Worm (Caenorhabditis elegans) whole organism, early embryonic: ENCODE results near the gene exc-1.

Experiments
- B0310.2 ChIP-seq: sonication (generic microtip); optimal IDR thresholded peaks from 2 replicates; lab custom pipeline; 2016; ENCODE audit warnings: mild to moderate bottlenecking, missing genetic modification characterization, missing compliant biosample characterization
- F13C5.2 ChIP-seq: sonication (generic microtip); optimal IDR thresholded peaks from 2 replicates; lab custom pipeline; 2017; ENCODE audit warnings: mild to moderate bottlenecking, missing genetic modification characterization, inconsistent platforms, missing compliant biosample characterization
- aly-1 ChIP-seq: sonication (generic microtip); optimal IDR thresholded peaks from 2 replicates; lab custom pipeline; 2016; ENCODE audit warnings: missing genetic modification characterization, missing compliant biosample characterization
- ama-1 ChIP-seq: fragments of 150-350 bp; optimal IDR thresholded peaks from 2 replicates; lab custom pipeline; 2014
- ceh-13 ChIP-seq: fragments of 200-800 bp; sonication (Bioruptor generic); optimal IDR thresholded peaks from 2 replicates; lab custom pipeline; 2018; ENCODE audit warnings: mild to moderate bottlenecking, missing genetic modification characterization, missing compliant biosample characterization
- ceh-36 ChIP-seq: sonication (generic microtip); optimal IDR thresholded peaks from 2 replicates; lab custom pipeline; 2016; ENCODE audit warnings: missing genetic modification characterization, inconsistent platforms, missing compliant biosample characterization
- ets-7 ChIP-seq: sonication (generic microtip); optimal IDR thresholded peaks from 2 replicates; lab custom pipeline; 2016; ENCODE audit warnings: missing genotype, missing genetic modification characterization, missing compliant biosample characterization
- flt-1 ChIP-seq: fragments of 200-800 bp; sonication (Bioruptor generic); IDR thresholded peaks from 2 replicates; pipeline ENCODE4 v1.3.6; 2022; ENCODE audit warnings: missing genetic modification characterization, missing compliant biosample characterization
- hmbx-1 ChIP-seq: sonication (generic microtip); optimal IDR thresholded peaks from 2 replicates; lab custom pipeline; 2016; ENCODE audit warnings: mild to moderate bottlenecking, missing genetic modification characterization, missing compliant biosample characterization
- hmg-4 ChIP-seq: fragments of 200-800 bp; sonication (Bioruptor generic); optimal IDR thresholded peaks from 2 replicates; lab custom pipeline; 2018; ENCODE audit warnings: mild to moderate bottlenecking, missing genetic modification characterization, missing compliant biosample characterization
- hnd-1 ChIP-seq: sonication (generic microtip); optimal IDR thresholded peaks from 2 replicates; lab custom pipeline; 2016; ENCODE audit warnings: missing genetic modification characterization, missing compliant biosample characterization
- pes-1 ChIP-seq: fragments of 200-800 bp; sonication (Bioruptor generic); IDR thresholded peaks from 2 replicates; pipeline ENCODE4 v1.3.6; 2022; ENCODE audit warnings: missing genetic modification reagents, missing genetic modification characterization, missing compliant biosample characterization
- scrt-1 ChIP-seq: fragments of 200-800 bp; sonication (Bioruptor generic); IDR thresholded peaks from 2 replicates; pipeline ENCODE4 v1.3.6; 2022; ENCODE audit warnings: missing genetic modification characterization, missing compliant biosample characterization
- sea-1 ChIP-seq: fragments of 200-800 bp; sonication (Bioruptor generic); conservative IDR thresholded peaks from 2 replicates; pipeline ENCODE4 v1.3.6; 2022; ENCODE audit warnings: missing genetic modification characterization, missing compliant biosample characterization
- tbx-11 ChIP-seq: fragments of 200-800 bp; sonication (Bioruptor generic); IDR thresholded peaks from 2 replicates; pipeline ENCODE4 v1.3.6; 2022; ENCODE audit warnings: missing genetic modification characterization, missing compliant biosample characterization
- tbx-37 ChIP-seq: fragments of 200-800 bp; sonication (Bioruptor generic); conservative IDR thresholded peaks from 2 replicates; pipeline ENCODE4 v1.3.6; 2022; ENCODE audit warnings: missing genetic modification reagents, missing genetic modification characterization, missing compliant biosample characterization
- tra-4 ChIP-seq: sonication (generic microtip); optimal IDR thresholded peaks from 2 replicates; lab custom pipeline; 2017; ENCODE audit warnings: missing genetic modification characterization, missing compliant biosample characterization

Gene exc-1

ce11 chrX:15494154-15494553 is 16.9 kb upstream of the exc-1 start:
- TF ChIP-seq flt-1 (GFP tag; lab: Robert Waterston, UW) = no peak
- no peak for TF ChIP-seq tbx-11 (GFP tag; lab: Robert Waterston, UW)
- TF ChIP-seq F13C5.2 = no peak
- no peak for TF ChIP-seq ama-1 (lab: Kevin White, UChicago)
- no peak for TF ChIP-seq ets-7 (tag; lab: Kevin White, UChicago)
- TF ChIP-seq ceh-13 (GFP tag; lab: Kevin White, UChicago) = no peak
- TF ChIP-seq hmg-4 (GFP tag; lab: Kevin White, UChicago) = no peak
- no peak for TF ChIP-seq ceh-36 (tag; lab: Kevin White, UChicago)
- TF ChIP-seq tbx-37 (GFP tag; lab: Robert Waterston, UW) = no peak
- no peak for TF ChIP-seq hnd-1
- TF ChIP-seq hmbx-1 (tag; lab: Kevin White, UChicago) = no peak
- no peak for TF ChIP-seq pes-1
- no peak for TF ChIP-seq tra-4 (tag; lab: Kevin White, UChicago)
- TF ChIP-seq scrt-1 (GFP tag; lab: Robert Waterston, UW) = no peak
- no peak for TF ChIP-seq B0310.2 (tag; lab: Kevin White, UChicago)
- TF ChIP-seq aly-1 (tag; lab: Kevin White, UChicago) = no peak
- TF ChIP-seq sea-1 = no peak

ce11 chrX:15493322-15493721 is 16.1 kb upstream of the exc-1 start, which contains the start of gene gob-1:
Gene gob-1, plus strand, starts transcription at chrX:15493602.
- no peak for TF ChIP-seq F13C5.2
- no peak for TF ChIP-seq B0310.2 (tag; lab: Kevin White, UChicago)
- TF ChIP-seq tbx-11 (GFP tag; lab: Robert Waterston, UW) = no peak
- TF ChIP-seq hmbx-1 (tag; lab: Kevin White, UChicago) = no peak
- TF ChIP-seq sea-1 = no peak
- TF ChIP-seq scrt-1 (GFP tag; lab: Robert Waterston, UW) = no peak
- no peak for TF ChIP-seq tbx-37 (GFP tag; lab: Robert Waterston, UW)
- no peak for TF ChIP-seq tra-4 (tag; lab: Kevin White, UChicago)
- no peak for TF ChIP-seq pes-1
- no peak for TF ChIP-seq ama-1 (lab: Kevin White, UChicago)
- no peak for TF ChIP-seq ceh-36 (tag; lab: Kevin White, UChicago)
- no peak for TF ChIP-seq flt-1 (GFP tag; lab: Robert Waterston, UW)
- no peak for TF ChIP-seq hmg-4 (GFP tag; lab: Kevin White, UChicago)
- TF ChIP-seq aly-1 (tag; lab: Kevin White, UChicago) = no peak
- no peak for TF ChIP-seq hnd-1

ce11 chrX:15492759-15493158 is 15.6 kb upstream of the exc-1 start:
- TF ChIP-seq ceh-36 (tag; lab: Kevin White, UChicago) = no peak
- TF ChIP-seq hmbx-1 (tag; lab: Kevin White, UChicago) = no peak
- TF ChIP-seq hnd-1 = no peak
- TF ChIP-seq sea-1 = peak; percentile 53; the same call in 1 of the 2 replicates
- TF ChIP-seq F13C5.2 = peak; percentile 77
- TF ChIP-seq tbx-37 (GFP tag; lab: Robert Waterston, UW) = peak; percentile 62; the same call in 1 of the 2 replicates
- TF ChIP-seq ets-7 (tag; lab: Kevin White, UChicago) = no peak
- no peak; the same call in 1 of the 2 replicates for TF ChIP-seq flt-1 (GFP tag; lab: Robert Waterston, UW)
- TF ChIP-seq ceh-13 (GFP tag; lab: Kevin White, UChicago) = no peak
- TF ChIP-seq scrt-1 (GFP tag; lab: Robert Waterston, UW) = 0 out of 2 replicates have a peak, but pooled peaks have one; percentile 22
- TF ChIP-seq ama-1 (lab: Kevin White, UChicago) = no peak
- no peak for TF ChIP-seq aly-1 (tag; lab: Kevin White, UChicago)
- TF ChIP-seq tbx-11 (GFP tag; lab: Robert Waterston, UW) = peak; percentile 66; the same call in 1 of the 2 replicates
- TF ChIP-seq hmg-4 (GFP tag; lab: Kevin White, UChicago) = peak; percentile 57
- TF ChIP-seq B0310.2 (tag; lab: Kevin White, UChicago) = peak; percentile 3
- TF ChIP-seq pes-1 = no peak; the same call in 1 of the 2 replicates
- no peak for TF ChIP-seq tra-4 (tag; lab: Kevin White, UChicago)

ce11 chrX:15491110-15491509 is 13.9 kb upstream of the exc-1 start:
- TF ChIP-seq tbx-11 (GFP tag; lab: Robert Waterston, UW) (no peak), B0310.2 (tag; lab: Kevin White, UChicago) (no peak), pes-1 (no peak), hmg-4 (GFP tag; lab: Kevin White, UChicago) (no peak), tbx-37 (GFP tag; lab: Robert Waterston, UW) (no peak), hmbx-1 (tag; lab: Kevin White, UChicago) (no peak), flt-1 (GFP tag; lab: Robert Waterston, UW) (no peak), scrt-1 (GFP tag; lab: Robert Waterston, UW) (no peak), ets-7 (tag; lab: Kevin White, UChicago) (no peak), tra-4 (tag; lab: Kevin White, UChicago) (no peak)

- TF ChIP-seq tbx-37 (GFP tag; lab: Robert Waterston, UW) = no peak
- no peak for TF ChIP-seq ceh-13 (GFP tag; lab: Kevin White, UChicago)
- no peak for TF ChIP-seq aly-1 (tag; lab: Kevin White, UChicago)
- no peak for TF ChIP-seq ceh-36 (tag; lab: Kevin White, UChicago)
- TF ChIP-seq hmg-4 (GFP tag; lab: Kevin White, UChicago) = no peak
- TF ChIP-seq B0310.2 (tag; lab: Kevin White, UChicago) = no peak
- no peak for TF ChIP-seq flt-1 (GFP tag; lab: Robert Waterston, UW)
- TF ChIP-seq hmbx-1 (tag; lab: Kevin White, UChicago) = no peak
- TF ChIP-seq sea-1 = no peak
- TF ChIP-seq hnd-1 = no peak
- TF ChIP-seq tra-4 (tag; lab: Kevin White, UChicago) = no peak
- no peak for TF ChIP-seq F13C5.2
- TF ChIP-seq scrt-1 (GFP tag; lab: Robert Waterston, UW) = no peak
- no peak for TF ChIP-seq tbx-11 (GFP tag; lab: Robert Waterston, UW)
- TF ChIP-seq ets-7 (tag; lab: Kevin White, UChicago) = no peak
- TF ChIP-seq pes-1 = no peak
- TF ChIP-seq ama-1 (lab: Kevin White, UChicago) = no peak
Measured at ce11 chrX:15487806-15488205, 10.6 kb upstream of the exc-1 start, which contains the start of gene H13N06.2. Gene H13N06.2, plus strand, starts transcription at chrX:15488106.

- no peak for TF ChIP-seq B0310.2 (tag; lab: Kevin White, UChicago)
- TF ChIP-seq hmg-4 (GFP tag; lab: Kevin White, UChicago) = no peak
- TF ChIP-seq tra-4 (tag; lab: Kevin White, UChicago) = no peak
- no peak for TF ChIP-seq ama-1 (lab: Kevin White, UChicago)
- no peak for TF ChIP-seq tbx-11 (GFP tag; lab: Robert Waterston, UW)
- TF ChIP-seq tbx-37 (GFP tag; lab: Robert Waterston, UW) = no peak
- no peak for TF ChIP-seq scrt-1 (GFP tag; lab: Robert Waterston, UW)
- no peak for TF ChIP-seq ets-7 (tag; lab: Kevin White, UChicago)
Measured at ce11 chrX:15487162-15487561, 10.0 kb upstream of the exc-1 start.
